Worm (Caenorhabditis elegans) whole organism, L1 larva: ENCODE measurements around the gene meg-2.

Source experiments
- C04F5.9 ChIP-seq: sonication (generic microtip); optimal IDR thresholded peaks from 2 replicates; lab custom pipeline; 2016; ENCODE audit warnings: missing genetic modification characterization, missing compliant biosample characterization
- C16A3.4 ChIP-seq: fragments of 150-350 bp; optimal IDR thresholded peaks from 2 replicates; lab custom pipeline; 2014; ENCODE audit warnings: missing biosample characterization, missing genetic modification characterization
- Y116A8C.19 ChIP-seq: sonication (generic microtip); optimal IDR thresholded peaks from 2 replicates; lab custom pipeline; 2016; ENCODE audit warnings: missing compliant biosample characterization, missing genetic modification characterization, borderline replicate concordance
- aha-1 ChIP-seq: fragments of 150-350 bp; optimal IDR thresholded peaks from 2 replicates; lab custom pipeline; 2014; ENCODE audit warnings: missing biosample characterization, missing genetic modification characterization
- alr-1 ChIP-seq: fragments of 200-800 bp; sonication (Bioruptor generic); optimal IDR thresholded peaks from 2 replicates; lab custom pipeline; 2018; ENCODE audit warnings: borderline replicate concordance, mild to moderate bottlenecking, missing genetic modification characterization, missing compliant biosample characterization
- ama-1 ChIP-seq: fragments of 150-350 bp; optimal IDR thresholded peaks from 2 replicates; lab custom pipeline; 2014
- ceh-82 ChIP-seq, 3 experiments: fragments of 150-350 bp in 1 of 3; sonication (generic microtip) in 2 of 3; optimal IDR thresholded peaks; 2 replicates each; lab custom pipeline; 2014 to 2017; ENCODE audit warnings: missing biosample characterization in 3 of 3, missing genetic modification characterization in 3 of 3
- ceh-90 ChIP-seq: sonication (generic microtip); optimal IDR thresholded peaks from 2 replicates; lab custom pipeline; 2016; ENCODE audit warnings: missing genetic modification characterization, missing compliant biosample characterization
- ces-1 ChIP-seq: fragments of 150-350 bp; optimal IDR thresholded peaks from 2 replicates; lab custom pipeline; 2014; ENCODE audit warnings: missing biosample characterization, missing genetic modification reagents, missing genetic modification characterization
- dpl-1 ChIP-seq, 3 experiments: fragments of 150-350 bp in 2 of 3; sonication (generic microtip) in 1 of 3; optimal IDR thresholded peaks; 2 replicates each; lab custom pipeline; 2014 to 2017; ENCODE audit warnings: missing biosample characterization in 3 of 3, missing genetic modification characterization in 3 of 3, missing genetic modification reagents in 3 of 3
- dsc-1 ChIP-seq: sonication (generic microtip); optimal IDR thresholded peaks from 2 replicates; lab custom pipeline; 2016; ENCODE audit warnings: mild to moderate bottlenecking, missing genetic modification characterization, missing compliant biosample characterization
- efl-1 ChIP-seq, 4 experiments: fragments of 150-350 bp; optimal IDR thresholded peaks in 3 of 4; peaks in 1 of 4; 1 replicate in 1 of 4; 2 replicates in 3 of 4; lab custom pipeline; 2014; ENCODE audit warnings: missing biosample characterization in 2 of 4, missing genetic modification characterization in 2 of 4, missing genetic modification reagents in 2 of 4
- efl-3 ChIP-seq: fragments of 200-800 bp; sonication (Bioruptor generic); optimal IDR thresholded peaks from 2 replicates; lab custom pipeline; 2018; ENCODE audit warnings: mild to moderate bottlenecking, missing genetic modification characterization, missing compliant biosample characterization
- egl-13 ChIP-seq: sonication (generic microtip); optimal IDR thresholded peaks from 2 replicates; lab custom pipeline; 2016; ENCODE audit warnings: missing genotype, missing genetic modification reagents, missing genetic modification characterization, missing compliant biosample characterization
- elt-2 ChIP-seq: sonication (generic microtip); optimal IDR thresholded peaks from 2 replicates; lab custom pipeline; 2016; ENCODE audit warnings: missing genetic modification characterization, mild to moderate bottlenecking, inconsistent platforms, missing compliant biosample characterization, missing genetic modification reagents
- ets-5 ChIP-seq: fragments of 200-800 bp; sonication (Bioruptor generic); IDR thresholded peaks from 2 replicates; pipeline ENCODE4 v1.3.6; 2022; ENCODE audit warnings: missing genetic modification characterization, missing compliant biosample characterization
- fkh-4 ChIP-seq: sonication (generic microtip); optimal IDR thresholded peaks from 2 replicates; lab custom pipeline; 2016; ENCODE audit warnings: missing compliant biosample characterization, missing genetic modification characterization, borderline replicate concordance
- fkh-8 ChIP-seq: sonication (generic microtip); optimal IDR thresholded peaks from 2 replicates; lab custom pipeline; 2016; ENCODE audit warnings: mild to moderate bottlenecking, missing genetic modification characterization, missing compliant biosample characterization
- hlh-17 ChIP-seq: fragments of 200-800 bp; sonication (Bioruptor generic); optimal IDR thresholded peaks from 2 replicates; lab custom pipeline; 2018; ENCODE audit warnings: missing genetic modification characterization, mild to moderate bottlenecking, missing compliant biosample characterization, moderate library complexity, borderline replicate concordance
- hlh-4 ChIP-seq: sonication (generic microtip); optimal IDR thresholded peaks from 2 replicates; lab custom pipeline; 2016; ENCODE audit warnings: mild to moderate bottlenecking, missing genetic modification characterization, missing compliant biosample characterization
- lin-13 ChIP-seq: fragments of 150-350 bp; optimal IDR thresholded peaks from 2 replicates; lab custom pipeline; 2014; ENCODE audit warnings: missing biosample characterization, missing genetic modification reagents, missing genetic modification characterization
- lin-14 ChIP-seq: fragments of 200-800 bp; sonication (Bioruptor generic); optimal IDR thresholded peaks from 2 replicates; lab custom pipeline; 2018; ENCODE audit warnings: mild to moderate bottlenecking, missing genetic modification characterization, moderate library complexity, missing compliant biosample characterization
- lin-15B ChIP-seq: fragments of 150-350 bp; sonication (generic microtip); optimal IDR thresholded peaks from 3 replicates; lab custom pipeline; 2014; ENCODE audit warnings: missing biosample characterization, missing genetic modification characterization
- lin-35 ChIP-seq, 2 experiments: fragments of 150-350 bp; optimal IDR thresholded peaks; 2 replicates each; lab custom pipeline; 2014; ENCODE audit warnings: missing biosample characterization in 2 of 2, missing genetic modification characterization in 2 of 2, missing genetic modification reagents in 2 of 2
- lin-39 ChIP-seq: fragments of 150-350 bp; optimal IDR thresholded peaks from 2 replicates; lab custom pipeline; 2014; ENCODE audit warnings: missing biosample characterization, missing genetic modification reagents, missing genetic modification characterization
- mab-9 ChIP-seq: fragments of 200-800 bp; sonication (Bioruptor generic); IDR thresholded peaks from 2 replicates; pipeline ENCODE4 v1.3.6; 2022; ENCODE audit warnings: missing genetic modification reagents, missing genetic modification characterization, missing compliant biosample characterization
- mef-2 ChIP-seq: fragments of 150-350 bp; optimal IDR thresholded peaks from 2 replicates; lab custom pipeline; 2014; ENCODE audit warnings: missing biosample characterization, missing genetic modification characterization
- mep-1 ChIP-seq: fragments of 150-350 bp; optimal IDR thresholded peaks from 2 replicates; lab custom pipeline; 2014; ENCODE audit warnings: missing biosample characterization, missing genetic modification characterization
- nhr-11 ChIP-seq: fragments of 150-350 bp; optimal IDR thresholded peaks from 2 replicates; lab custom pipeline; 2014; ENCODE audit warnings: missing biosample characterization, missing genetic modification characterization
- nhr-12 ChIP-seq: sonication (generic microtip); optimal IDR thresholded peaks from 2 replicates; lab custom pipeline; 2017; ENCODE audit warnings: missing biosample characterization, missing genetic modification characterization
- nhr-20 ChIP-seq: sonication (generic microtip); optimal IDR thresholded peaks from 2 replicates; lab custom pipeline; 2016; ENCODE audit warnings: mild to moderate bottlenecking, missing genetic modification characterization, missing compliant biosample characterization
- nhr-47 ChIP-seq: sonication (generic microtip); optimal IDR thresholded peaks from 2 replicates; lab custom pipeline; 2016; ENCODE audit warnings: mild to moderate bottlenecking, missing genetic modification characterization, moderate library complexity, missing compliant biosample characterization
- nhr-76 ChIP-seq: sonication (generic microtip); optimal IDR thresholded peaks from 2 replicates; lab custom pipeline; 2017; ENCODE audit warnings: missing biosample characterization, missing genetic modification characterization
- nhr-77 ChIP-seq: fragments of 150-350 bp; optimal IDR thresholded peaks from 2 replicates; lab custom pipeline; 2014; ENCODE audit warnings: missing biosample characterization, missing genetic modification characterization
- nhr-84 ChIP-seq: sonication (generic microtip); optimal IDR thresholded peaks from 2 replicates; lab custom pipeline; 2017; ENCODE audit warnings: missing biosample characterization, missing genetic modification characterization
- nhr-85 ChIP-seq: sonication (generic microtip); peaks from one replicate; lab custom pipeline; 2016; ENCODE audit warnings: missing genetic modification characterization, inconsistent platforms, missing compliant biosample characterization
- nhr-90 ChIP-seq: sonication (generic microtip); optimal IDR thresholded peaks from 2 replicates; lab custom pipeline; 2016; ENCODE audit warnings: mild to moderate bottlenecking, missing genetic modification characterization, missing compliant biosample characterization; ENCODE audit not compliant: poor library complexity
- rnt-1 ChIP-seq: sonication (generic microtip); optimal IDR thresholded peaks from 2 replicates; lab custom pipeline; 2016; ENCODE audit warnings: mild to moderate bottlenecking, missing genetic modification characterization, moderate library complexity, missing compliant biosample characterization
- skn-1 ChIP-seq: fragments of 150-350 bp; optimal IDR thresholded peaks from 2 replicates; lab custom pipeline; 2014; ENCODE audit warnings: missing biosample characterization, missing genetic modification characterization
- snpc-4 ChIP-seq: fragments of 150-350 bp; optimal IDR thresholded peaks from 2 replicates; lab custom pipeline; 2014; ENCODE audit warnings: missing biosample characterization, missing genetic modification characterization
- snu-23 ChIP-seq: sonication (generic microtip); optimal IDR thresholded peaks from 2 replicates; lab custom pipeline; 2016; ENCODE audit warnings: missing genetic modification characterization, missing compliant biosample characterization
- swsn-7 ChIP-seq: sonication (generic microtip); optimal IDR thresholded peaks from 2 replicates; lab custom pipeline; 2016; ENCODE audit warnings: missing genetic modification characterization, missing compliant biosample characterization
- tlp-1 ChIP-seq: fragments of 150-350 bp; optimal IDR thresholded peaks from 2 replicates; lab custom pipeline; 2014; ENCODE audit warnings: missing biosample characterization, missing genetic modification characterization
- unc-130 ChIP-seq: fragments of 150-350 bp; optimal IDR thresholded peaks from 2 replicates; lab custom pipeline; 2017; ENCODE audit warnings: missing biosample characterization, missing genetic modification characterization, inconsistent platforms
- zip-4 ChIP-seq: fragments of 200-800 bp; sonication (Bioruptor generic); optimal IDR thresholded peaks from 2 replicates; lab custom pipeline; 2018; ENCODE audit warnings: mild to moderate bottlenecking, missing genetic modification characterization, moderate library complexity, missing compliant biosample characterization
- ztf-11 ChIP-seq, 2 experiments: sonication (generic microtip); optimal IDR thresholded peaks; 2 replicates each; lab custom pipeline; 2016 to 2017; ENCODE audit warnings: missing genetic modification characterization in 2 of 2, missing biosample characterization in 1 of 2, missing compliant biosample characterization in 1 of 2

The meg-2 gene

ce11 chrX:13948167-13948566 lies 22.2 kb upstream of the meg-2 start:
- TF ChIP-seq lin-14 (GFP tag; lab: Kevin White, UChicago) (peak; percentile 20), dsc-1 (tag; lab: Kevin White, UChicago) (peak; percentile 22), nhr-76 (tag; lab: Kevin White, UChicago) (no peak), efl-1 (optimal IDR thresholded peaks at IDR 0.05; lab: Kevin White, UChicago) (no peak), efl-1 (GFP tag; optimal IDR thresholded peaks at IDR 0.05 in 1 of 2; lab: Kevin White, UChicago) (peak in 1 of 2 experiments; percentile 36), nhr-12 (tag; lab: Kevin White, UChicago) (no peak), ztf-11 (tag; optimal IDR thresholded peaks at IDR 0.05; lab: Kevin White, UChicago) (peak in 1 of 2 experiments; percentile 9), ceh-82 (tag; optimal IDR thresholded peaks at IDR 0.05; lab: Kevin White, UChicago) (peak in 1 of 3 experiments; percentile 1)

ce11 chrX:13946693-13947583 lies 21.0 kb upstream of the meg-2 start:
- TF ChIP-seq elt-2 (peak; percentile 25), C04F5.9 (tag; lab: Kevin White, UChicago) (no peak)

- TF ChIP-seq unc-130 (tag; lab: Kevin White, UChicago) (no peak), alr-1 (tag; lab: Kevin White, UChicago) (no peak), nhr-85 (tag; lab: Kevin White, UChicago) (no peak), fkh-4 (no peak), efl-3 (no peak), lin-39 (no peak), nhr-11 (tag; lab: Kevin White, UChicago) (no peak), nhr-47 (peak; percentile 58), lin-35 (GFP tag; optimal IDR thresholded peaks at IDR 0.05; lab: Kevin White, UChicago) (peak; percentile 23 to 38), hlh-17 (no peak), snu-23 (GFP tag; lab: Kevin White, UChicago) (peak; percentile 62), ets-5 (GFP tag; lab: Robert Waterston, UW) (no peak), skn-1 (tag; lab: Kevin White, UChicago) (peak; percentile 38), nhr-20 (peak; percentile 17), mab-9 (GFP tag; lab: Robert Waterston, UW) (peak; percentile 69), ama-1 (lab: Kevin White, UChicago) (no peak), nhr-77 (tag; lab: Kevin White, UChicago) (no peak), ces-1 (GFP tag; lab: Kevin White, UChicago) (no peak), Y116A8C.19 (tag; lab: Kevin White, UChicago) (no peak), hlh-4 (tag; lab: Kevin White, UChicago) (no peak), nhr-90 (tag; lab: Kevin White, UChicago) (no peak), efl-1 (optimal IDR thresholded peaks at IDR 0.05; lab: Kevin White, UChicago) (peak in 1 of 2 experiments; percentile 3), efl-1 (GFP tag; optimal IDR thresholded peaks at IDR 0.05 in 1 of 2; lab: Kevin White, UChicago) (no peak), zip-4 (no peak), swsn-7 (peak; percentile 54), lin-13 (GFP tag; lab: Kevin White, UChicago) (no peak), nhr-84 (tag; lab: Kevin White, UChicago) (no peak), ceh-82 (tag; optimal IDR thresholded peaks at IDR 0.05; lab: Kevin White, UChicago) (peak; percentile 40 to 87 (median 66)), snpc-4 (tag; lab: Kevin White, UChicago) (peak; percentile 81), mef-2 (no peak), nhr-76 (tag; lab: Kevin White, UChicago) (no peak), C16A3.4 (peak; percentile 24), dpl-1 (GFP tag; optimal IDR thresholded peaks at IDR 0.05; lab: Kevin White, UChicago) (peak in 1 of 3 experiments; percentile 26), fkh-8 (tag; lab: Kevin White, UChicago) (peak; percentile 82), egl-13 (tag; lab: Kevin White, UChicago) (no peak), tlp-1 (tag; lab: Kevin White, UChicago) (no peak), aha-1 (tag; lab: Kevin White, UChicago) (no peak), rnt-1 (tag; lab: Kevin White, UChicago) (peak; percentile 57), ceh-90 (tag; lab: Kevin White, UChicago) (no peak), mep-1 (tag; lab: Kevin White, UChicago) (peak; percentile 19), lin-15B (tag; lab: Kevin White, UChicago) (no peak), nhr-12 (tag; lab: Kevin White, UChicago) (no peak)
Measured at ce11 chrX:13945524-13945923, 19.6 kb upstream of the meg-2 start.
